Fruit fly (Drosophila melanogaster): ENCODE data around the gene Swip-1.

DNA sequence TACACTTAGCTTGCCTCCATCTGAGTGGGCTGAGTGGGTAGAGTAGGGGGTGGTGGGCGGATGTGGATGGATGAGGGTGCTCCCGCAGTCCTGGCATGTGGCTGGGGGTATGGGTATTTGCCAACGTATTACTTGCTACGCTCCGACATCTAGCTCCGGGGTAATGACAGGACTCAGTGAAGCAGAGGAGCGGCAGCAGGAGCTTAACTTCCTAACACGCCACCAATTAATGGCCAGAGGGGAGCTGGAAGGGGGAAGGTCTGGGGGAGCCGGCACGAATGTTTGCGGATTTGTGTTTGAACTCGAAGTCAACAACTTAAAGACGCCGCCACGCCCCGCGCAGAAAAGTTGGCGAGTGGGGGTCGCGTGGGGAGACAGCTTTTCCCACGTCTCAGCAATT, 31.2 kb upstream of the Swip-1 start:
- TF ChIP-seq CG12605 (GFP tag; IDR thresholded peaks at IDR 0.05) = no peak
- TF ChIP-seq CG15710 (tag; optimal IDR thresholded peaks at IDR 0.05) = no peak
- TF ChIP-seq Pif1A (GFP tag; optimal IDR thresholded peaks at IDR 0.05) = no peak
- TF ChIP-seq Ets98B (GFP tag; IDR thresholded peaks at IDR 0.05) = no peak
- no peak for TF ChIP-seq D1 (tag; optimal IDR thresholded peaks at IDR 0.05)
- no peak for TF ChIP-seq CG4496 (GFP tag; IDR thresholded peaks at IDR 0.05)
- TF ChIP-seq CG8301 (tag; optimal IDR thresholded peaks at IDR 0.05) = no peak
- TF ChIP-seq EcR (GFP tag; optimal IDR thresholded peaks at IDR 0.05) = no peak
- TF ChIP-seq rn (GFP tag; IDR thresholded peaks at IDR 0.05) = no peak
- no peak for TF ChIP-seq CG32121 (GFP tag; IDR thresholded peaks at IDR 0.05)
- no peak for TF ChIP-seq gl (tag; optimal IDR thresholded peaks at IDR 0.05)
